Fruit fly (Drosophila melanogaster) whole organism, adult: ENCODE data around the gene Rheb.

Source experiments
- CG1620 ChIP-seq: fragments of 200-800 bp; sonication (Bioruptor generic); optimal IDR thresholded peaks from 2 replicates; lab custom pipeline; 2016; ENCODE audit warnings: missing biosample characterization, missing genetic modification characterization
- CG33017 ChIP-seq: fragments of 200-800 bp; sonication (Bioruptor generic); optimal IDR thresholded peaks from 2 replicates; lab custom pipeline; 2018; ENCODE audit warnings: missing biosample characterization, mild to moderate bottlenecking, missing genetic modification characterization, moderate library complexity
- cnc ChIP-seq, 2 experiments: fragments of >200 bp; optimal IDR thresholded peaks; 2 replicates each; lab custom pipeline; 2017
- kay ChIP-seq: fragments of 200-800 bp; sonication (Bioruptor generic); peaks from one replicate; lab custom pipeline; 2016; ENCODE audit warnings: missing biosample characterization, missing genetic modification characterization, borderline replicate concordance
- ovo ChIP-seq: fragments of 200-800 bp; sonication (Bioruptor generic); optimal IDR thresholded peaks from 2 replicates; lab custom pipeline; 2016; ENCODE audit warnings: missing biosample characterization, missing genetic modification characterization

DNA sequence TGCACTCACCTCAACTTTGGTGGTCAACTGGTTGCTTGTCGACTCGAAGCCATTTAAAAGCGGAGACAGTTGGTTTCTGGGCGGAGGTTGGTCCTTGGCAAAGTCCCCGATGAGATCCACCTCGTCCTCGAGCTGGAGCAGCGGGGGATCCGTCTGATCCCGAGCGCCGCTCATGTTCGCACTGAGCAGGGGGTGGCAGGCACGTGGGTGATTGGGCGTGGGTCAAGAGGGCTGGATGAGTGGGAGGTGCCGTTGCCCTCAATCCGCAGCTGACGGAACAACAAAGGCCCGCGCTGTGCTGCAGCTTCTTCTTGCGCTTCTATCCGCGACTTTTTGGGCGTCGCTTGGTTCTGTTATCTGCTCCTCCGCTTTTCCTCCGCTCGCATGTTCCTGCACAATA lies 5.8 kb upstream of the Rheb start:
- no peak for TF ChIP-seq cnc (optimal IDR thresholded peaks at IDR 0.05; lab: Kevin White, UChicago)
- no peak for TF ChIP-seq ovo (GFP tag; lab: Kevin White, UChicago)
- TF ChIP-seq CG1620 (GFP tag; lab: Kevin White, UChicago): no peak
- TF ChIP-seq kay (GFP tag; lab: Kevin White, UChicago): no peak
- TF ChIP-seq CG33017 (tag; lab: Kevin White, UChicago): no peak
